Worm (Caenorhabditis elegans) whole organism, L1 larva: ENCODE data around the gene tmem-132.
"Not testable (repeated sequence)": the region's sequence is repeated elsewhere in the genome, so short reads cannot be mapped to it uniquely, and the experiment has no call there.

Experiments
- C04F5.9 ChIP-seq: sonication (generic microtip); optimal IDR thresholded peaks from 2 replicates; lab custom pipeline; 2016; ENCODE audit warnings: missing genetic modification characterization, missing compliant biosample characterization
- C16A3.4 ChIP-seq: fragments of 150-350 bp; optimal IDR thresholded peaks from 2 replicates; lab custom pipeline; 2014; ENCODE audit warnings: missing biosample characterization, missing genetic modification characterization
- C34B4.2 ChIP-seq: sonication (generic microtip); optimal IDR thresholded peaks from 2 replicates; lab custom pipeline; 2017; ENCODE audit warnings: mild to moderate bottlenecking, missing genetic modification characterization, missing compliant biosample characterization
- Y116A8C.19 ChIP-seq: sonication (generic microtip); optimal IDR thresholded peaks from 2 replicates; lab custom pipeline; 2016; ENCODE audit warnings: missing compliant biosample characterization, missing genetic modification characterization, borderline replicate concordance
- alr-1 ChIP-seq: fragments of 200-800 bp; sonication (Bioruptor generic); optimal IDR thresholded peaks from 2 replicates; lab custom pipeline; 2018; ENCODE audit warnings: borderline replicate concordance, mild to moderate bottlenecking, missing genetic modification characterization, missing compliant biosample characterization
- blmp-1 ChIP-seq: fragments of 150-350 bp; optimal IDR thresholded peaks from 2 replicates; lab custom pipeline; 2014; ENCODE audit warnings: missing biosample characterization, missing genetic modification characterization
- ceh-8 ChIP-seq: fragments of 200-800 bp; sonication (Bioruptor generic); optimal IDR thresholded peaks from 2 replicates; lab custom pipeline; 2018; ENCODE audit warnings: mild to moderate bottlenecking, missing genetic modification characterization, moderate library complexity, missing compliant biosample characterization
- ceh-88 ChIP-seq: fragments of 200-800 bp; sonication (Bioruptor generic); IDR thresholded peaks from 2 replicates; pipeline ENCODE4 v1.3.6; 2022; ENCODE audit warnings: missing genetic modification characterization, missing compliant biosample characterization
- ceh-90 ChIP-seq: sonication (generic microtip); optimal IDR thresholded peaks from 2 replicates; lab custom pipeline; 2016; ENCODE audit warnings: missing genetic modification characterization, missing compliant biosample characterization
- ces-1 ChIP-seq: fragments of 150-350 bp; optimal IDR thresholded peaks from 2 replicates; lab custom pipeline; 2014; ENCODE audit warnings: missing biosample characterization, missing genetic modification reagents, missing genetic modification characterization
- efl-1 ChIP-seq, 4 experiments: fragments of 150-350 bp; optimal IDR thresholded peaks in 3 of 4; peaks in 1 of 4; 1 replicate in 1 of 4; 2 replicates in 3 of 4; lab custom pipeline; 2014; ENCODE audit warnings: missing biosample characterization in 2 of 4, missing genetic modification characterization in 2 of 4, missing genetic modification reagents in 2 of 4
- egl-13 ChIP-seq: sonication (generic microtip); optimal IDR thresholded peaks from 2 replicates; lab custom pipeline; 2016; ENCODE audit warnings: missing genotype, missing genetic modification reagents, missing genetic modification characterization, missing compliant biosample characterization
- elt-2 ChIP-seq: sonication (generic microtip); optimal IDR thresholded peaks from 2 replicates; lab custom pipeline; 2016; ENCODE audit warnings: missing genetic modification characterization, mild to moderate bottlenecking, inconsistent platforms, missing compliant biosample characterization, missing genetic modification reagents
- elt-3 ChIP-seq, 6 experiments: fragments of 150-350 bp in 1 of 6; sonication (generic microtip); optimal IDR thresholded peaks; 2 replicates each; lab custom pipeline; 2017 to 2018; ENCODE audit warnings: missing biosample characterization in 6 of 6, missing genetic modification characterization in 6 of 6, inconsistent platforms in 1 of 6
- ets-5 ChIP-seq: fragments of 200-800 bp; sonication (Bioruptor generic); IDR thresholded peaks from 2 replicates; pipeline ENCODE4 v1.3.6; 2022; ENCODE audit warnings: missing genetic modification characterization, missing compliant biosample characterization
- fkh-10 ChIP-seq: sonication (generic microtip); optimal IDR thresholded peaks from 2 replicates; lab custom pipeline; 2017; ENCODE audit warnings: missing biosample characterization, missing genetic modification reagents, missing genetic modification characterization
- fkh-4 ChIP-seq: sonication (generic microtip); optimal IDR thresholded peaks from 2 replicates; lab custom pipeline; 2016; ENCODE audit warnings: missing compliant biosample characterization, missing genetic modification characterization, borderline replicate concordance
- grh-1 ChIP-seq: fragments of 200-800 bp; sonication (Bioruptor generic); IDR thresholded peaks from 2 replicates; pipeline ENCODE4 v1.3.6; 2022; ENCODE audit warnings: missing genetic modification reagents, missing genetic modification characterization, missing compliant biosample characterization
- hlh-4 ChIP-seq: sonication (generic microtip); optimal IDR thresholded peaks from 2 replicates; lab custom pipeline; 2016; ENCODE audit warnings: mild to moderate bottlenecking, missing genetic modification characterization, missing compliant biosample characterization
- hpl-2 ChIP-seq: fragments of 150-350 bp; optimal IDR thresholded peaks from 2 replicates; lab custom pipeline; 2014; ENCODE audit warnings: missing biosample characterization, missing genetic modification reagents, missing genetic modification characterization
- irx-1 ChIP-seq: sonication (generic microtip); optimal IDR thresholded peaks from 2 replicates; lab custom pipeline; 2016; ENCODE audit warnings: missing genetic modification characterization, missing compliant biosample characterization
- lin-14 ChIP-seq: fragments of 200-800 bp; sonication (Bioruptor generic); optimal IDR thresholded peaks from 2 replicates; lab custom pipeline; 2018; ENCODE audit warnings: mild to moderate bottlenecking, missing genetic modification characterization, moderate library complexity, missing compliant biosample characterization
- lin-15B ChIP-seq: fragments of 150-350 bp; sonication (generic microtip); optimal IDR thresholded peaks from 3 replicates; lab custom pipeline; 2014; ENCODE audit warnings: missing biosample characterization, missing genetic modification characterization
- mab-9 ChIP-seq: fragments of 200-800 bp; sonication (Bioruptor generic); IDR thresholded peaks from 2 replicates; pipeline ENCODE4 v1.3.6; 2022; ENCODE audit warnings: missing genetic modification reagents, missing genetic modification characterization, missing compliant biosample characterization
- mdl-1 ChIP-seq, 2 experiments: fragments of 150-350 bp; optimal IDR thresholded peaks; 2 replicates each; lab custom pipeline; 2014 to 2017; ENCODE audit warnings: missing biosample characterization in 2 of 2, missing genetic modification characterization in 2 of 2, inconsistent platforms in 1 of 2
- nhr-12 ChIP-seq: sonication (generic microtip); optimal IDR thresholded peaks from 2 replicates; lab custom pipeline; 2017; ENCODE audit warnings: missing biosample characterization, missing genetic modification characterization
- nhr-19 ChIP-seq: fragments of 200-800 bp; sonication (Bioruptor generic); conservative IDR thresholded peaks from 2 replicates; pipeline ENCODE4 v1.3.6; 2022; ENCODE audit warnings: missing genetic modification characterization, missing compliant biosample characterization
- nhr-20 ChIP-seq: sonication (generic microtip); optimal IDR thresholded peaks from 2 replicates; lab custom pipeline; 2016; ENCODE audit warnings: mild to moderate bottlenecking, missing genetic modification characterization, missing compliant biosample characterization
- nhr-237 ChIP-seq: fragments of 150-350 bp; optimal IDR thresholded peaks from 2 replicates; lab custom pipeline; 2014; ENCODE audit warnings: missing biosample characterization, missing genetic modification characterization
- nhr-47 ChIP-seq: sonication (generic microtip); optimal IDR thresholded peaks from 2 replicates; lab custom pipeline; 2016; ENCODE audit warnings: mild to moderate bottlenecking, missing genetic modification characterization, moderate library complexity, missing compliant biosample characterization
- nhr-71 ChIP-seq: sonication (generic microtip); optimal IDR thresholded peaks from 2 replicates; lab custom pipeline; 2016; ENCODE audit warnings: mild to moderate bottlenecking, missing genetic modification characterization, moderate library complexity, missing compliant biosample characterization
- nhr-85 ChIP-seq: sonication (generic microtip); peaks from one replicate; lab custom pipeline; 2016; ENCODE audit warnings: missing genetic modification characterization, inconsistent platforms, missing compliant biosample characterization
- nhr-90 ChIP-seq: sonication (generic microtip); optimal IDR thresholded peaks from 2 replicates; lab custom pipeline; 2016; ENCODE audit warnings: mild to moderate bottlenecking, missing genetic modification characterization, missing compliant biosample characterization; ENCODE audit not compliant: poor library complexity
- pax-3 ChIP-seq: fragments of 200-800 bp; sonication (Bioruptor generic); optimal IDR thresholded peaks from 2 replicates; lab custom pipeline; 2018; ENCODE audit warnings: mild to moderate bottlenecking, missing genetic modification characterization, moderate library complexity, missing compliant biosample characterization
- rnt-1 ChIP-seq: sonication (generic microtip); optimal IDR thresholded peaks from 2 replicates; lab custom pipeline; 2016; ENCODE audit warnings: mild to moderate bottlenecking, missing genetic modification characterization, moderate library complexity, missing compliant biosample characterization
- skn-1 ChIP-seq: fragments of 150-350 bp; optimal IDR thresholded peaks from 2 replicates; lab custom pipeline; 2014; ENCODE audit warnings: missing biosample characterization, missing genetic modification characterization
- sup-37 ChIP-seq: fragments of 200-800 bp; sonication (Bioruptor generic); optimal IDR thresholded peaks from 2 replicates; lab custom pipeline; 2018; ENCODE audit warnings: mild to moderate bottlenecking, missing genetic modification characterization, missing compliant biosample characterization
- swsn-7 ChIP-seq: sonication (generic microtip); optimal IDR thresholded peaks from 2 replicates; lab custom pipeline; 2016; ENCODE audit warnings: missing genetic modification characterization, missing compliant biosample characterization
- tbx-2 ChIP-seq: sonication (generic microtip); optimal IDR thresholded peaks from 2 replicates; lab custom pipeline; 2016; ENCODE audit warnings: missing genetic modification characterization, missing compliant biosample characterization
- tlp-1 ChIP-seq: fragments of 150-350 bp; optimal IDR thresholded peaks from 2 replicates; lab custom pipeline; 2014; ENCODE audit warnings: missing biosample characterization, missing genetic modification characterization
- unc-130 ChIP-seq: fragments of 150-350 bp; optimal IDR thresholded peaks from 2 replicates; lab custom pipeline; 2017; ENCODE audit warnings: missing biosample characterization, missing genetic modification characterization, inconsistent platforms
- unc-30 ChIP-seq: sonication (generic microtip); optimal IDR thresholded peaks from 2 replicates; lab custom pipeline; 2017; ENCODE audit warnings: missing biosample characterization, missing genetic modification characterization
- unc-86 ChIP-seq: sonication (generic microtip); optimal IDR thresholded peaks from 2 replicates; lab custom pipeline; 2016; ENCODE audit warnings: missing genetic modification characterization, missing compliant biosample characterization
- unc-98 ChIP-seq: fragments of 200-800 bp; sonication (Bioruptor generic); IDR thresholded peaks from 2 replicates; pipeline ENCODE4 v1.3.6; 2022; ENCODE audit warnings: missing genetic modification characterization, missing compliant biosample characterization
- vab-15 ChIP-seq: sonication (generic microtip); optimal IDR thresholded peaks from 2 replicates; lab custom pipeline; 2017; ENCODE audit warnings: missing genotype, mild to moderate bottlenecking, missing genetic modification characterization, missing compliant biosample characterization
- zag-1 ChIP-seq: fragments of 150-350 bp; optimal IDR thresholded peaks from 2 replicates; lab custom pipeline; 2014; ENCODE audit warnings: missing biosample characterization, missing genetic modification characterization
- zip-4 ChIP-seq: fragments of 200-800 bp; sonication (Bioruptor generic); optimal IDR thresholded peaks from 2 replicates; lab custom pipeline; 2018; ENCODE audit warnings: mild to moderate bottlenecking, missing genetic modification characterization, moderate library complexity, missing compliant biosample characterization

tmem-132 gene

DNA sequence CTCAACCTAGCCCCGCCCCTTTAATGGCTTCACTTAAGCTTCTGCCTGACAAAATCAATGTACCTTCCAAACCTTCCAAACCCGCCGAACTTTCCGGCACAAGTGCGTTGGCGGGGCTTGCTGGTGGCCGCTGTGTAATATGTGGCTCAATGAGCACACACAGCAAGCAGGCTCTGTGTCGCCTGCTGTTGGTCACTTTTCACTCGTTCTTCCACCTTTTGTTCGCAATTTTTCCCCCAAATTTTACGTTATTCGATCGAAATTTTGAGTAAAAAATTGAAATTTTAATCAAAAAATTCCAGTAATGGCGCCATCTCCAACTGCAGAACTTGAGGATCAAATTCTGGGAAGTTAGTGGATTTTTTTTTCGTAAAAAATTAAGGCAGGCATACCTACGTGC lies 15.8 kb downstream of the tmem-132 start, which contains the start of gene set-27:
Gene set-27 (plus strand): TSS at position 301 of the 400 bp plus-strand sequence.
- TF ChIP-seq Y116A8C.19 (tag; lab: Kevin White, UChicago) (no peak), sup-37 (GFP tag; lab: Kevin White, UChicago) (no peak), efl-1 (optimal IDR thresholded peaks at IDR 0.05; lab: Kevin White, UChicago) (no peak), efl-1 (GFP tag; optimal IDR thresholded peaks at IDR 0.05 in 1 of 2; lab: Kevin White, UChicago) (peak in 1 of 2 experiments; percentile 31)

DNA sequence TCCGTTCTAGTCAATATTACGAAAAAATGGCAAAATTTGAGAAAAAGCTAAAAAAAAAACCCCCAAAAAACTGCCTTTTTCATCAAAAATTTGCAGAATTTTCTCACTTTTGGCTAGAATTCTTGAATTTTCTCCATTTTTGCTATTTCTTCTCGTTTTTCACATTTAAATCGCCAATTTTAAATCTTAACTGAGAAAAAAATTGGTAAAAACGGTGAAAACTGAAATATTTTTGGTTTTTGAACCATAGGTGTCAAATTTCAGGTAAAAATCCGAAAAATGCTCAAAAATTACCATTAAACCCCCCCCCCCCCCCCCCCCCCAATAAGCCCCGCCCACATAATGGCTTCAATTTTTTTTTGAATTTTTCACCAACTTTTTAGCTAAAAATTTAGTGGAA lies 17.1 kb downstream of the tmem-132 start, which contains the start of gene cox-6B:
Gene cox-6B (plus strand): TSS at position 301 of the 400 bp plus-strand sequence.
- not testable (repeated sequence) for TF ChIP-seq ets-5 (GFP tag; lab: Robert Waterston, UW); nhr-90; zip-4

DNA sequence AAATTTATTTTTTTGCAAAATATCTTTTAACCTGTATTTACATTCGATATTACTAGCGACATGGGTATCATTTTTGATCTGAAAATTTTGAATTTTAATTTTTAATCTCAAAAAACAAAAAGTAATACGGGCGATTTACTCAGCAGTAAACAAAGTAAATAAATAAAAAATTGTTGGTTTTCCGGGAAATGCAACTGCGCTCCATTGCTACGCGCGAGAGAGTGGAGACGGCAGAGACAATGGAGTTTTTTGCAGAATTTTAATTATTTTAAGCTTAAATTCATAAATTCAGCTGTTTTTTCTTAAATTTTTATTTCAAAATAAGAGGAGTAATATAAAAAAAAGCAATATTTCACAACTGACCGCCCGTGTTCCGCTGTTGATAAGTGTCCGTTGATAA lies 17.7 kb downstream of the tmem-132 start, which contains the start of gene slc-30A9:
Gene slc-30A9 (minus strand): TSS at position 78 of the 400 bp plus-strand sequence.
- TF ChIP-seq nhr-47 (tag; lab: Kevin White, UChicago), result peak; percentile 42
- no peak for TF ChIP-seq tlp-1 (tag; lab: Kevin White, UChicago)
- no peak for TF ChIP-seq ets-5 (GFP tag; lab: Robert Waterston, UW)
- peak; percentile 63 for TF ChIP-seq nhr-71 (tag; lab: Kevin White, UChicago)
- TF ChIP-seq lin-15B (tag; lab: Kevin White, UChicago), result peak; percentile 59
- no peak for TF ChIP-seq zag-1 (tag; lab: Kevin White, UChicago)
- TF ChIP-seq unc-30 (tag; lab: Kevin White, UChicago), result no peak
- TF ChIP-seq fkh-10 (GFP tag; lab: Kevin White, UChicago), result no peak
- TF ChIP-seq pax-3 (tag; lab: Kevin White, UChicago), result no peak
- no peak for TF ChIP-seq fkh-4
- TF ChIP-seq nhr-12 (tag; lab: Kevin White, UChicago), result no peak
- TF ChIP-seq blmp-1 (tag; lab: Kevin White, UChicago), result peak; percentile 39
- TF ChIP-seq nhr-85 (tag; lab: Kevin White, UChicago), result no peak
- TF ChIP-seq swsn-7 (tag; lab: Kevin White, UChicago), result peak; percentile 39
- no peak for TF ChIP-seq C34B4.2
- TF ChIP-seq unc-98, result no peak
- no peak for TF ChIP-seq C04F5.9 (tag; lab: Kevin White, UChicago)
- TF ChIP-seq egl-13 (tag; lab: Kevin White, UChicago), result peak; percentile 79
- TF ChIP-seq nhr-19, result no peak
- TF ChIP-seq ceh-88 (GFP tag; lab: Robert Waterston, UW), result no peak
- no peak for TF ChIP-seq mab-9 (GFP tag; lab: Robert Waterston, UW)
- peak; percentile 15 for TF ChIP-seq tbx-2 (tag; lab: Kevin White, UChicago)
- no peak for TF ChIP-seq alr-1 (tag; lab: Kevin White, UChicago)
- TF ChIP-seq zip-4, result no peak
- no peak for TF ChIP-seq vab-15
- no peak for TF ChIP-seq unc-130 (tag; lab: Kevin White, UChicago)
- peak in 1 of 6 experiments; percentile 0 for TF ChIP-seq elt-3 (tag; optimal IDR thresholded peaks at IDR 0.05; lab: Kevin White, UChicago)
- no peak for TF ChIP-seq grh-1 (GFP tag; lab: Robert Waterston, UW)
- TF ChIP-seq rnt-1, result no peak
- no peak for TF ChIP-seq ces-1 (GFP tag; lab: Kevin White, UChicago)
- TF ChIP-seq nhr-237, result no peak
- no peak for TF ChIP-seq hpl-2
- peak; percentile 19 for TF ChIP-seq nhr-20 (tag; lab: Kevin White, UChicago)
- no peak for TF ChIP-seq mdl-1 (tag; optimal IDR thresholded peaks at IDR 0.05; lab: Kevin White, UChicago)
- TF ChIP-seq irx-1 (tag; lab: Kevin White, UChicago), result no peak
- TF ChIP-seq elt-2 (tag; lab: Kevin White, UChicago), result no peak
- TF ChIP-seq hlh-4, result no peak
- TF ChIP-seq unc-86 (tag; lab: Kevin White, UChicago), result peak; percentile 27
- TF ChIP-seq ceh-90 (tag; lab: Kevin White, UChicago), result no peak
- no peak for TF ChIP-seq lin-14 (GFP tag; lab: Kevin White, UChicago)
- TF ChIP-seq C16A3.4 (tag; lab: Kevin White, UChicago), result peak; percentile 33
- peak; percentile 31 for TF ChIP-seq skn-1 (tag; lab: Kevin White, UChicago)
- TF ChIP-seq Y116A8C.19 (tag; lab: Kevin White, UChicago), result no peak
- no peak for TF ChIP-seq nhr-90
- no peak for TF ChIP-seq ceh-8 (GFP tag; lab: Kevin White, UChicago)
